Worm (Caenorhabditis elegans) whole organism, L4/young adult: ENCODE results near the gene ZK180.6.

Experiments used
- W03F9.2 ChIP-seq: fragments of 150-350 bp; optimal IDR thresholded peaks from 2 replicates; lab custom pipeline; 2014; ENCODE audit warnings: missing biosample characterization, missing genetic modification characterization
- dao-5 ChIP-seq: sonication (generic microtip); optimal IDR thresholded peaks from 2 replicates; lab custom pipeline; 2016; ENCODE audit warnings: missing genotype, missing genetic modification characterization, moderate library complexity, missing compliant biosample characterization
- him-1 ChIP-seq: sonication (generic microtip); optimal IDR thresholded peaks from 2 replicates; lab custom pipeline; 2016; ENCODE audit warnings: missing genotype, missing genetic modification reagents, missing genetic modification characterization, missing compliant biosample characterization

- TF ChIP-seq dao-5 (no peak), W03F9.2 (no peak), him-1 (tag; lab: Kevin White, UChicago) (no peak)
Measured at ce11 chrIV:4533025-4533424, 8.2 kb upstream of the ZK180.6 start, which contains the start of gene ZK185.4.
